8 worm cellular contexts compared by ENCODE assay signal in genomic region chrIII:6341878-6342453, ce11.
A peak's percentile ranks its signal among the peaks of the same experiment; 100 is the strongest.
TF ChIP-seq lines count a peak whose summit lies in the region.

Gene rpn-13 (minus strand): TSS chrIII:6341928.

TF ChIP-seq in whole organism, L1 larva, 84 proteins besides CTCF, POLR2A, EP300 and RAD21 (continues in another document):
- TF ChIP-seq lin-35 (GFP tag; optimal IDR thresholded peaks at IDR 0.05; lab: Kevin White, UChicago), result peak; percentile 70 to 83
- TF ChIP-seq dsc-1 (tag; optimal IDR thresholded peaks at IDR 0.05; lab: Kevin White, UChicago), result no peak
- peak in 1 of 6 experiments; percentile 27 for TF ChIP-seq elt-3 (tag; optimal IDR thresholded peaks at IDR 0.05; lab: Kevin White, UChicago)
- TF ChIP-seq lin-15B (tag; optimal IDR thresholded peaks at IDR 0.05; lab: Kevin White, UChicago), result no peak
- peak; percentile 42 for TF ChIP-seq lin-14 (GFP tag; optimal IDR thresholded peaks at IDR 0.05; lab: Kevin White, UChicago)
- TF ChIP-seq nhr-71 (tag; optimal IDR thresholded peaks at IDR 0.05; lab: Kevin White, UChicago), result peak; percentile 59
- TF ChIP-seq ceh-88 (GFP tag; IDR thresholded peaks at IDR 0.05; lab: Robert Waterston, UW), result no peak
- no peak for TF ChIP-seq hlh-17 (GFP tag; optimal IDR thresholded peaks at IDR 0.05; lab: Kevin White, UChicago; ENCODE audit: borderline replicate concordance)
- no peak for TF ChIP-seq mef-2 (tag; optimal IDR thresholded peaks at IDR 0.05; lab: Kevin White, UChicago)
- peak; percentile 98 for TF ChIP-seq skn-1 (tag; optimal IDR thresholded peaks at IDR 0.05; lab: Kevin White, UChicago)
- TF ChIP-seq nhr-84 (tag; optimal IDR thresholded peaks at IDR 0.05; lab: Kevin White, UChicago), result no peak

TF ChIP-seq in whole organism, L2 larva, 48 proteins besides CTCF, POLR2A, EP300 and RAD21 (continues in another document):
- TF ChIP-seq R02D3.7 (tag; optimal IDR thresholded peaks at IDR 0.05; lab: Kevin White, UChicago), result no peak
- peak; percentile 48 for TF ChIP-seq gmeb-1 (tag; optimal IDR thresholded peaks at IDR 0.05; lab: Kevin White, UChicago)
- peak; percentile 81 for TF ChIP-seq C34F6.9 (tag; optimal IDR thresholded peaks at IDR 0.05; lab: Kevin White, UChicago)
- peak; percentile 38 for TF ChIP-seq nhr-25 (tag; optimal IDR thresholded peaks at IDR 0.05; lab: Kevin White, UChicago)
- no peak for TF ChIP-seq nhr-21 (tag; optimal IDR thresholded peaks at IDR 0.05; lab: Kevin White, UChicago)
- TF ChIP-seq nhr-129 (tag; optimal IDR thresholded peaks at IDR 0.05; lab: Kevin White, UChicago), result peak; percentile 79
- no peak for TF ChIP-seq ama-1 (optimal IDR thresholded peaks at IDR 0.05; lab: Kevin White, UChicago)
- peak; percentile 58 for TF ChIP-seq crh-2 (tag; optimal IDR thresholded peaks at IDR 0.05; lab: Kevin White, UChicago)
- TF ChIP-seq lin-13 (GFP tag; optimal IDR thresholded peaks at IDR 0.05; lab: Kevin White, UChicago), result peak; percentile 55
- TF ChIP-seq skn-1 (tag; optimal IDR thresholded peaks at IDR 0.05; lab: Kevin White, UChicago), result peak; percentile 76
- TF ChIP-seq mdl-1 (tag; optimal IDR thresholded peaks at IDR 0.05; lab: Kevin White, UChicago), result peak in 1 of 2 experiments; percentile 8
- TF ChIP-seq ztf-4 (tag; optimal IDR thresholded peaks at IDR 0.05; lab: Kevin White, UChicago), result no peak

TF ChIP-seq in whole organism, L3 larva, 47 proteins besides CTCF, POLR2A, EP300 and RAD21 (continues in another document):
- TF ChIP-seq unc-39 (tag; optimal IDR thresholded peaks at IDR 0.05; lab: Kevin White, UChicago), result no peak
- TF ChIP-seq egl-5 (tag; optimal IDR thresholded peaks at IDR 0.05; lab: Kevin White, UChicago), result no peak
- no peak for TF ChIP-seq sea-2 (GFP tag; optimal IDR thresholded peaks at IDR 0.05; lab: Kevin White, UChicago)
- TF ChIP-seq aly-2 (tag; optimal IDR thresholded peaks at IDR 0.05; lab: Kevin White, UChicago), result no peak
- peak; percentile 53 for TF ChIP-seq nhr-23 (tag; optimal IDR thresholded peaks at IDR 0.05; lab: Kevin White, UChicago)
- peak; percentile 0 for TF ChIP-seq ama-1 (optimal IDR thresholded peaks at IDR 0.05; lab: Kevin White, UChicago)
- TF ChIP-seq nfya-1 (tag; optimal IDR thresholded peaks at IDR 0.05; lab: Kevin White, UChicago; ENCODE audit: insufficient read depth), result peak; percentile 87
- TF ChIP-seq snpc-4 (tag; optimal IDR thresholded peaks at IDR 0.05; lab: Kevin White, UChicago), result peak; percentile 28
- TF ChIP-seq ztf-4 (tag; optimal IDR thresholded peaks at IDR 0.05; lab: Kevin White, UChicago), result no peak
- peak; percentile 98 for TF ChIP-seq skn-1 (tag; optimal IDR thresholded peaks at IDR 0.05; lab: Kevin White, UChicago)
- TF ChIP-seq nhr-25 (tag; optimal IDR thresholded peaks at IDR 0.05; lab: Kevin White, UChicago), result peak; percentile 21
- no peak for TF ChIP-seq unc-62 (GFP tag; optimal IDR thresholded peaks at IDR 0.05; lab: Kevin White, UChicago)

TF ChIP-seq in whole organism, L4 larva, 104 proteins besides CTCF, POLR2A, EP300 and RAD21 (continues in another document):
- no peak for TF ChIP-seq T26A8.4 (GFP tag; IDR thresholded peaks at IDR 0.05; lab: Robert Waterston, UW)
- TF ChIP-seq zag-1 (tag; optimal IDR thresholded peaks at IDR 0.05; lab: Kevin White, UChicago), result no peak
- no peak for TF ChIP-seq vab-7 (GFP tag; IDR thresholded peaks at IDR 0.05; lab: Robert Waterston, UW)
- no peak for TF ChIP-seq snpc-4 (tag; optimal IDR thresholded peaks at IDR 0.05; lab: Kevin White, UChicago)
- no peak for TF ChIP-seq fos-1 (tag; optimal IDR thresholded peaks at IDR 0.05; lab: Kevin White, UChicago)
- TF ChIP-seq R02D3.7 (tag; optimal IDR thresholded peaks at IDR 0.05; lab: Kevin White, UChicago), result no peak
- no peak for TF ChIP-seq cey-2 (tag; optimal IDR thresholded peaks at IDR 0.05; lab: Kevin White, UChicago; ENCODE audit: borderline replicate concordance, insufficient read depth)
- TF ChIP-seq pqm-1 (tag; optimal IDR thresholded peaks at IDR 0.05; lab: Kevin White, UChicago), result no peak
- TF ChIP-seq unc-62 (GFP tag; optimal IDR thresholded peaks at IDR 0.05 in 1 of 2; lab: Kevin White, UChicago), result peak in 1 of 2 experiments; percentile 94
- TF ChIP-seq unc-62 (tag; optimal IDR thresholded peaks at IDR 0.05; lab: Kevin White, UChicago), result no peak
- TF ChIP-seq mxl-2 (GFP tag; conservative IDR thresholded peaks at IDR 0.05; lab: Robert Waterston, UW), result no peak
- TF ChIP-seq ZK337.2 (GFP tag; IDR thresholded peaks at IDR 0.05; lab: Robert Waterston, UW), result no peak

TF ChIP-seq in whole organism, early embryonic, 17 proteins besides CTCF, POLR2A, EP300 and RAD21:
- peak; percentile 71 for TF ChIP-seq F13C5.2 (tag; optimal IDR thresholded peaks at IDR 0.05; lab: Kevin White, UChicago)
- TF ChIP-seq tra-4 (tag; optimal IDR thresholded peaks at IDR 0.05; lab: Kevin White, UChicago), result no peak
- no peak for TF ChIP-seq hmg-4 (GFP tag; optimal IDR thresholded peaks at IDR 0.05; lab: Kevin White, UChicago)
- TF ChIP-seq ama-1 (optimal IDR thresholded peaks at IDR 0.05; lab: Kevin White, UChicago), result no peak
- no peak for TF ChIP-seq pes-1 (GFP tag; IDR thresholded peaks at IDR 0.05; lab: Robert Waterston, UW)
- TF ChIP-seq hnd-1 (tag; optimal IDR thresholded peaks at IDR 0.05; lab: Kevin White, UChicago), result no peak

TF ChIP-seq in whole organism, late embryonic, 69 proteins besides CTCF, POLR2A, EP300 and RAD21:
- TF ChIP-seq elt-2 (tag; optimal IDR thresholded peaks at IDR 0.05; lab: Kevin White, UChicago) (peak; percentile 13), unc-42 (tag; optimal IDR thresholded peaks at IDR 0.05; lab: Kevin White, UChicago) (no peak), tbx-2 (tag; optimal IDR thresholded peaks at IDR 0.05; lab: Kevin White, UChicago) (peak; percentile 1), hlh-30 (tag; optimal IDR thresholded peaks at IDR 0.05; lab: Kevin White, UChicago; ENCODE audit: insufficient read depth) (peak; percentile 70), nfya-1 (tag; optimal IDR thresholded peaks at IDR 0.05; lab: Kevin White, UChicago) (peak; percentile 50)

TF ChIP-seq in whole organism, mixed stage, embryonic, 35 proteins besides CTCF, POLR2A, EP300 and RAD21:
- peak; percentile 95 for TF ChIP-seq unc-120 (tag; optimal IDR thresholded peaks at IDR 0.05; lab: Kevin White, UChicago; ENCODE audit: poor library complexity, severe bottlenecking)
- no peak for TF ChIP-seq nhr-12 (tag; optimal IDR thresholded peaks at IDR 0.05; lab: Kevin White, UChicago)
- TF ChIP-seq drap-1 (GFP tag; optimal IDR thresholded peaks at IDR 0.05; lab: Kevin White, UChicago), result peak; percentile 42
- TF ChIP-seq ceh-43 (GFP tag; optimal IDR thresholded peaks at IDR 0.05; lab: Kevin White, UChicago), result peak; percentile 0
- no peak for TF ChIP-seq nhr-76 (tag; optimal IDR thresholded peaks at IDR 0.05; lab: Kevin White, UChicago)
- TF ChIP-seq unc-62 (GFP tag; optimal IDR thresholded peaks at IDR 0.05; lab: Kevin White, UChicago), result no peak
- TF ChIP-seq unc-39 (tag; optimal IDR thresholded peaks at IDR 0.05; lab: Kevin White, UChicago), result no peak
- TF ChIP-seq lsy-2 (tag; optimal IDR thresholded peaks at IDR 0.05; lab: Kevin White, UChicago), result peak; percentile 97
- TF ChIP-seq sptf-1 (tag; optimal IDR thresholded peaks at IDR 0.05; lab: Kevin White, UChicago), result no peak
- no peak for TF ChIP-seq cnd-1 (tag; optimal IDR thresholded peaks at IDR 0.05; lab: Kevin White, UChicago)
- no peak for TF ChIP-seq blmp-1 (tag; optimal IDR thresholded peaks at IDR 0.05; lab: Kevin White, UChicago)
- TF ChIP-seq lin-32 (GFP tag; optimal IDR thresholded peaks at IDR 0.05; lab: Kevin White, UChicago), result no peak
- TF ChIP-seq nhr-28 (tag; optimal IDR thresholded peaks at IDR 0.05; lab: Kevin White, UChicago), result no peak
- TF ChIP-seq pha-4 (tag; optimal IDR thresholded peaks at IDR 0.05; lab: Kevin White, UChicago), result peak; percentile 10
- peak; percentile 43 for TF ChIP-seq M03D4.4 (tag; optimal IDR thresholded peaks at IDR 0.05; lab: Kevin White, UChicago)
- peak; percentile 31 for TF ChIP-seq lin-13 (tag; optimal IDR thresholded peaks at IDR 0.05; lab: Kevin White, UChicago)
- TF ChIP-seq zip-8 (tag; optimal IDR thresholded peaks at IDR 0.05; lab: Kevin White, UChicago), result no peak
- TF ChIP-seq mep-1 (tag; optimal IDR thresholded peaks at IDR 0.05; lab: Kevin White, UChicago), result no peak
- peak; percentile 33 for TF ChIP-seq ces-1 (GFP tag; optimal IDR thresholded peaks at IDR 0.05; lab: Kevin White, UChicago)
TF ChIP-seq in whole organism, mixed stage, embryonic: peak in this region for 8.

TF ChIP-seq in whole organism, young adult, 124 proteins besides CTCF, POLR2A, EP300 and RAD21:
- TF ChIP-seq cebp-1 (GFP tag; IDR thresholded peaks at IDR 0.05; lab: Robert Waterston, UW) (no peak), cebp-1 (tag; optimal IDR thresholded peaks at IDR 0.05; lab: Kevin White, UChicago) (peak; percentile 20), C17E4.6 (GFP tag; IDR thresholded peaks at IDR 0.05; lab: Robert Waterston, UW) (no peak), snpc-1.3 (tag; optimal IDR thresholded peaks at IDR 0.05; lab: Kevin White, UChicago; ENCODE audit: insufficient read depth) (peak; percentile 28), madf-6 (GFP tag; IDR thresholded peaks at IDR 0.05; lab: Robert Waterston, UW) (0 out of 2 replicates have a peak, but pooled peaks have one; percentile 22), nhr-120 (GFP tag; IDR thresholded peaks at IDR 0.05; lab: Robert Waterston, UW) (no peak), gei-17 (GFP tag; optimal IDR thresholded peaks at IDR 0.05; lab: Kevin White, UChicago) (no peak), lsl-1 (GFP tag; optimal IDR thresholded peaks at IDR 0.05; lab: Kevin White, UChicago) (peak; percentile 73), attf-5 (GFP tag; optimal IDR thresholded peaks at IDR 0.05; lab: Kevin White, UChicago) (peak; percentile 49)
TF ChIP-seq in whole organism, young adult: peak in this region for 5.
